Fruit fly (Drosophila melanogaster) whole organism, embryonic: ENCODE data around the gene CG7387.

ENCODE experiments used
- Atf-2 ChIP-seq: fragments of 200-800 bp; sonication (Bioruptor generic); optimal IDR thresholded peaks from 2 replicates; lab custom pipeline; 2016; ENCODE audit warnings: missing biosample characterization, missing genetic modification characterization
- Bteb2 ChIP-seq: fragments of 200-800 bp; sonication (Bioruptor generic); optimal IDR thresholded peaks from 2 replicates; lab custom pipeline; 2016; ENCODE audit warnings: missing biosample characterization, missing genetic modification characterization
- CG10147 ChIP-seq: fragments of 200-800 bp; sonication (Bioruptor generic); optimal IDR thresholded peaks from 2 replicates; lab custom pipeline; 2019; ENCODE audit warnings: missing biosample characterization, mild to moderate bottlenecking, missing genetic modification characterization, moderate library complexity
- CG1024 ChIP-seq: fragments of 200-800 bp; sonication (Bioruptor generic); IDR thresholded peaks from 2 replicates; pipeline ENCODE4 v1.3.6; 2022; ENCODE audit warnings: missing biosample characterization, missing genetic modification characterization
- CG11456 ChIP-seq: fragments of 200-800 bp; sonication (Bioruptor generic); IDR thresholded peaks from 3 replicates; pipeline ENCODE4 v1.3.6; 2022; ENCODE audit warnings: missing biosample characterization, missing genetic modification characterization
- CG11560 ChIP-seq: fragments of 200-800 bp; sonication (Bioruptor generic); IDR thresholded peaks from 3 replicates; pipeline ENCODE4 v1.3.6; 2022; ENCODE audit warnings: missing biosample characterization, missing genetic modification characterization
- CG11695 ChIP-seq: fragments of 200-800 bp; sonication (Bioruptor generic); IDR thresholded peaks from 3 replicates; pipeline ENCODE4 v1.3.6; 2022; ENCODE audit warnings: missing biosample characterization, missing genetic modification characterization
- CG15514 ChIP-seq: fragments of 200-800 bp; sonication (Bioruptor generic); optimal IDR thresholded peaks from 3 replicates; lab custom pipeline; 2017; ENCODE audit warnings: missing biosample characterization, missing genetic modification characterization, mild to moderate bottlenecking, moderate library complexity, missing genetic modification reagents
- CG1602 ChIP-seq: fragments of 200-800 bp; sonication (Bioruptor generic); optimal IDR thresholded peaks from 3 replicates; lab custom pipeline; 2016; ENCODE audit warnings: missing biosample characterization, missing genetic modification characterization
- CG16813 ChIP-seq: fragments of 200-800 bp; sonication (Bioruptor generic); IDR thresholded peaks from 3 replicates; pipeline ENCODE4 v1.3.6; 2022; ENCODE audit warnings: missing biosample characterization, missing genetic modification characterization; ENCODE audit not compliant: partially characterized antibody
- CG16863 ChIP-seq: fragments of 200-800 bp; sonication (Bioruptor generic); optimal IDR thresholded peaks from 3 replicates; lab custom pipeline; 2016; ENCODE audit warnings: missing biosample characterization, missing genetic modification characterization
- CG18599 ChIP-seq: fragments of 200-800 bp; sonication (Bioruptor generic); optimal IDR thresholded peaks from 3 replicates; lab custom pipeline; 2017; ENCODE audit warnings: missing biosample characterization, missing genetic modification characterization, mild to moderate bottlenecking, moderate library complexity, missing genetic modification reagents
- CG30403 ChIP-seq: fragments of 200-800 bp; sonication (Bioruptor generic); optimal IDR thresholded peaks from 3 replicates; lab custom pipeline; 2016; ENCODE audit warnings: missing biosample characterization, missing genetic modification characterization
- CG30431 ChIP-seq: fragments of 200-800 bp; sonication (Bioruptor generic); optimal IDR thresholded peaks from 2 replicates; lab custom pipeline; 2017; ENCODE audit warnings: missing biosample characterization, missing genetic modification characterization
- CG3407 ChIP-seq: fragments of 200-800 bp; sonication (Bioruptor generic); optimal IDR thresholded peaks from 2 replicates; lab custom pipeline; 2018; ENCODE audit warnings: missing biosample characterization, mild to moderate bottlenecking, missing genetic modification characterization
- CG4360 ChIP-seq: fragments of 200-800 bp; sonication (Bioruptor generic); IDR thresholded peaks from 2 replicates; pipeline ENCODE4 v1.3.6; 2022; ENCODE audit warnings: missing biosample characterization, missing genetic modification characterization
- CG6791 ChIP-seq: fragments of 200-800 bp; sonication (Bioruptor generic); IDR thresholded peaks from 3 replicates; pipeline ENCODE4 v1.3.6; 2022; ENCODE audit warnings: missing biosample characterization, missing genetic modification characterization; ENCODE audit not compliant: partially characterized antibody
- CG6813 ChIP-seq: fragments of 200-800 bp; sonication (Bioruptor generic); optimal IDR thresholded peaks from 2 replicates; lab custom pipeline; 2017; ENCODE audit warnings: missing biosample characterization, missing genetic modification characterization, mild to moderate bottlenecking, moderate library complexity, missing genetic modification reagents
- E2f1 ChIP-seq: fragments of 200-800 bp; sonication (Bioruptor generic); IDR thresholded peaks from 2 replicates; pipeline ENCODE4 v1.3.6; 2022; ENCODE audit warnings: missing biosample characterization, missing genetic modification characterization
- Gug ChIP-seq: fragments of 200-800 bp; sonication (Bioruptor generic); IDR thresholded peaks from 4 replicates; pipeline ENCODE4 v1.3.6; 2022; ENCODE audit warnings: missing biosample characterization, missing genetic modification characterization
- Kr ChIP-seq: fragments of 200-800 bp; sonication (Bioruptor generic); optimal IDR thresholded peaks from 2 replicates; lab custom pipeline; 2017; ENCODE audit warnings: missing biosample characterization, mild to moderate bottlenecking, missing genetic modification characterization
- MTF-1 ChIP-seq: fragments of 200-800 bp; sonication (Bioruptor generic); optimal IDR thresholded peaks from 2 replicates; lab custom pipeline; 2018; ENCODE audit warnings: missing biosample characterization, mild to moderate bottlenecking, missing genetic modification characterization, borderline replicate concordance
- Oli ChIP-seq: fragments of 200-800 bp; sonication (Bioruptor generic); optimal IDR thresholded peaks from 2 replicates; lab custom pipeline; 2018; ENCODE audit warnings: missing biosample characterization, mild to moderate bottlenecking, missing genetic modification characterization, moderate library complexity
- Poxn ChIP-seq: fragments of 200-800 bp; sonication (Bioruptor generic); IDR thresholded peaks from 2 replicates; pipeline ENCODE4 v1.3.6; 2022; ENCODE audit warnings: missing biosample characterization, missing genetic modification characterization
- Six4 ChIP-seq: fragments of 200-800 bp; sonication (Bioruptor generic); optimal IDR thresholded peaks from 2 replicates; lab custom pipeline; 2016; ENCODE audit warnings: missing biosample characterization, missing genetic modification characterization
- Sox100B ChIP-seq: fragments of 200-800 bp; sonication (Bioruptor generic); optimal IDR thresholded peaks from 3 replicates; lab custom pipeline; 2018; ENCODE audit warnings: missing biosample characterization, mild to moderate bottlenecking, missing genetic modification characterization
- Spps ChIP-seq: fragments of 200-800 bp; sonication (Bioruptor generic); optimal IDR thresholded peaks from 2 replicates; lab custom pipeline; 2018; ENCODE audit warnings: missing biosample characterization, mild to moderate bottlenecking, missing genetic modification characterization
- Vsx1 ChIP-seq: fragments of 200-800 bp; sonication (Bioruptor generic); optimal IDR thresholded peaks from 2 replicates; lab custom pipeline; 2017; ENCODE audit warnings: missing biosample characterization, mild to moderate bottlenecking, missing genetic modification characterization, missing genetic modification reagents
- br ChIP-seq: fragments of >200 bp; optimal IDR thresholded peaks from 2 replicates; lab custom pipeline; 2017
- bsh ChIP-seq, 2 experiments: fragments of 200-800 bp; sonication (Bioruptor generic); optimal IDR thresholded peaks; 2 replicates each; lab custom pipeline; 2017 to 2018; ENCODE audit warnings: mild to moderate bottlenecking in 2 of 2, missing biosample characterization in 2 of 2, missing genetic modification characterization in 2 of 2, moderate library complexity in 1 of 2
- ci ChIP-seq: fragments of 200-800 bp; sonication (Bioruptor generic); IDR thresholded peaks from 3 replicates; pipeline ENCODE4 v1.3.6; 2022; ENCODE audit warnings: missing biosample characterization, missing genetic modification characterization
- dm ChIP-seq: fragments of 200-800 bp; sonication (Bioruptor generic); optimal IDR thresholded peaks from 3 replicates; lab custom pipeline; 2016; ENCODE audit warnings: missing biosample characterization, missing genetic modification characterization
- eyg ChIP-seq: fragments of 200-800 bp; sonication (Bioruptor generic); optimal IDR thresholded peaks from 3 replicates; lab custom pipeline; 2016; ENCODE audit warnings: missing biosample characterization, missing genetic modification characterization
- knrl ChIP-seq: fragments of 200-800 bp; sonication (Bioruptor generic); IDR thresholded peaks from 3 replicates; pipeline ENCODE4 v1.3.6; 2022; ENCODE audit warnings: missing biosample characterization, missing genetic modification characterization; ENCODE audit not compliant: partially characterized antibody
- lab ChIP-seq: fragments of 200-800 bp; sonication (Bioruptor generic); optimal IDR thresholded peaks from 3 replicates; lab custom pipeline; 2017; ENCODE audit warnings: missing biosample characterization, missing genetic modification characterization, mild to moderate bottlenecking, moderate library complexity, missing genetic modification reagents
- nom ChIP-seq: fragments of 200-800 bp; sonication (Bioruptor generic); optimal IDR thresholded peaks from 2 replicates; lab custom pipeline; 2017; ENCODE audit warnings: missing biosample characterization, missing genetic modification characterization, mild to moderate bottlenecking, moderate library complexity, missing genetic modification reagents
- onecut ChIP-seq: fragments of 200-800 bp; sonication (Bioruptor generic); IDR thresholded peaks from 2 replicates; pipeline ENCODE4 v1.3.6; 2022; ENCODE audit warnings: missing biosample characterization, missing genetic modification characterization
- pho ChIP-seq: fragments of 200-800 bp; sonication (Bioruptor generic); optimal IDR thresholded peaks from 2 replicates; lab custom pipeline; 2016; ENCODE audit warnings: missing biosample characterization, missing genetic modification characterization
- pzg ChIP-seq: fragments of 200-800 bp; sonication (Bioruptor generic); optimal IDR thresholded peaks from 3 replicates; lab custom pipeline; 2018; ENCODE audit warnings: missing biosample characterization, mild to moderate bottlenecking, missing genetic modification characterization, moderate library complexity
- ranshi ChIP-seq: fragments of 200-800 bp; sonication (Bioruptor generic); IDR thresholded peaks from 2 replicates; pipeline ENCODE4 v1.3.6; 2022; ENCODE audit warnings: missing biosample characterization, missing genetic modification characterization
- sc ChIP-seq, 3 experiments: fragments of >200 bp in 2 of 3; fragments of 200-800 bp in 1 of 3; sonication (Bioruptor generic) in 1 of 3; optimal IDR thresholded peaks; 2 replicates in 2 of 3; 3 replicates in 1 of 3; lab custom pipeline; 2017; ENCODE audit warnings: mild to moderate bottlenecking in 1 of 3, missing biosample characterization in 1 of 3, missing genetic modification characterization in 1 of 3, missing genetic modification reagents in 1 of 3
- sens ChIP-seq: fragments of 200-800 bp; sonication (Bioruptor generic); peaks from one replicate; lab custom pipeline; 2016; ENCODE audit warnings: missing biosample characterization, missing genetic modification characterization
- shn ChIP-seq: fragments of 200-800 bp; sonication (Bioruptor generic); optimal IDR thresholded peaks from 3 replicates; lab custom pipeline; 2016; ENCODE audit warnings: missing biosample characterization, missing genetic modification characterization
- sisA ChIP-seq: fragments of 200-800 bp; sonication (Bioruptor generic); IDR thresholded peaks from 2 replicates; pipeline ENCODE4 v1.3.6; 2022; ENCODE audit warnings: missing biosample characterization, missing genetic modification characterization
- sr ChIP-seq: fragments of 200-800 bp; sonication (Bioruptor generic); IDR thresholded peaks from 3 replicates; pipeline ENCODE4 v1.3.6; 2022; ENCODE audit warnings: missing biosample characterization, missing genetic modification characterization
- tll ChIP-seq, 2 experiments: fragments of 200-800 bp in 1 of 2; fragments of >200 bp in 1 of 2; sonication (Bioruptor generic) in 1 of 2; optimal IDR thresholded peaks; 2 replicates each; lab custom pipeline; 2017 to 2019; ENCODE audit warnings: missing biosample characterization in 2 of 2, missing genetic modification characterization in 2 of 2, mild to moderate bottlenecking in 1 of 2, moderate library complexity in 1 of 2
- unc-4 ChIP-seq: fragments of 200-800 bp; sonication (Bioruptor generic); IDR thresholded peaks from 2 replicates; pipeline ENCODE4 v1.3.6; 2022; ENCODE audit warnings: missing biosample characterization, missing genetic modification characterization; ENCODE audit not compliant: partially characterized antibody

Gene CG7387

dm6 chr3L:8185263-8186227 lies 7.4 kb downstream of the CG7387 start (continued):
- TF ChIP-seq Gug (peak; percentile 60; the same call in 2 of the 4 replicates), CG1024 (GFP tag; lab: Robert Waterston, UW) (no peak), tll (GFP tag; optimal IDR thresholded peaks at IDR 0.05; lab: Kevin White, UChicago) (no peak), CG3407 (GFP tag; lab: Kevin White, UChicago) (no peak), CG15514 (no peak), unc-4 (GFP tag; lab: Robert Waterston, UW) (no peak), br (lab: Kevin White, UChicago) (no peak), CG10147 (GFP tag; lab: Kevin White, UChicago) (no peak), CG1602 (peak; percentile 42), bsh (GFP tag; optimal IDR thresholded peaks at IDR 0.05; lab: Kevin White, UChicago) (peak in 1 of 2 experiments; percentile 34), sisA (GFP tag; lab: Robert Waterston, UW) (peak; percentile 44; the same call in 1 of the 2 replicates), dm (GFP tag; lab: Kevin White, UChicago) (no peak), CG18599 (peak; percentile 80), Vsx1 (GFP tag; lab: Kevin White, UChicago) (peak; percentile 47), sens (peak; percentile 89), CG11560 (no peak), CG6791 (GFP tag; lab: Robert Waterston, UW) (no peak), shn (GFP tag; lab: Kevin White, UChicago) (peak; percentile 65), Poxn (GFP tag; lab: Robert Waterston, UW) (no peak), pzg (GFP tag; lab: Kevin White, UChicago) (no peak), ci (GFP tag; lab: Robert Waterston, UW) (peak; percentile 13; the same call in 1 of the 3 replicates), sr (GFP tag; lab: Robert Waterston, UW) (no peak), Bteb2 (GFP tag; lab: Kevin White, UChicago) (no peak), E2f1 (GFP tag; lab: Robert Waterston, UW) (peak; percentile 52), CG16863 (peak; percentile 63), Sox100B (GFP tag; lab: Kevin White, UChicago) (peak; percentile 6), CG6813 (GFP tag; lab: Kevin White, UChicago) (peak; percentile 34), CG30431 (GFP tag; lab: Kevin White, UChicago) (no peak), ranshi (peak; percentile 30; the same call in 1 of the 2 replicates), Six4 (no peak), CG11456 (GFP tag; lab: Robert Waterston, UW) (0 out of 3 replicates have a peak, but pooled peaks have one; percentile 60), Kr (GFP tag; lab: Kevin White, UChicago) (no peak), CG4360 (GFP tag; lab: Robert Waterston, UW) (no peak), knrl (GFP tag; lab: Robert Waterston, UW) (no peak), MTF-1 (GFP tag; lab: Kevin White, UChicago) (no peak), lab (peak; percentile 70), CG11695 (GFP tag; lab: Robert Waterston, UW) (0 out of 3 replicates have a peak, but pooled peaks have one; percentile 34), onecut (GFP tag; lab: Robert Waterston, UW) (no peak), eyg (peak; percentile 59), sc (optimal IDR thresholded peaks at IDR 0.05; lab: Kevin White, UChicago) (no peak), sc (GFP tag; optimal IDR thresholded peaks at IDR 0.05; lab: Kevin White, UChicago) (peak; percentile 6), pho (GFP tag; lab: Kevin White, UChicago) (peak; percentile 55), Spps (tag; lab: Kevin White, UChicago) (no peak), CG30403 (peak; percentile 58), nom (GFP tag; lab: Kevin White, UChicago) (peak; percentile 40), Atf-2 (peak; percentile 69), Oli (peak; percentile 54), CG16813 (no peak)
